Fruit fly (Drosophila melanogaster) whole organism, embryonic: Measurements from ENCODE around the gene osp.

Source experiments
- Adf1 ChIP-seq: fragments of 200-800 bp; sonication (Bioruptor generic); IDR thresholded peaks from 2 replicates; pipeline ENCODE4 v1.3.6; 2022; ENCODE audit warnings: missing biosample characterization, missing genetic modification characterization
- CG10543 ChIP-seq: fragments of 200-800 bp; sonication (Bioruptor generic); optimal IDR thresholded peaks from 3 replicates; lab custom pipeline; 2017; ENCODE audit warnings: missing biosample characterization, mild to moderate bottlenecking, missing genetic modification characterization, moderate library complexity
- CG11456 ChIP-seq: fragments of 200-800 bp; sonication (Bioruptor generic); IDR thresholded peaks from 3 replicates; pipeline ENCODE4 v1.3.6; 2022; ENCODE audit warnings: missing biosample characterization, missing genetic modification characterization
- CG11696 ChIP-seq: fragments of 200-800 bp; sonication (Bioruptor generic); IDR thresholded peaks from 2 replicates; pipeline ENCODE4 v1.3.6; 2022; ENCODE audit warnings: missing biosample characterization, missing genetic modification characterization
- CG12391 ChIP-seq: fragments of 200-800 bp; sonication (Bioruptor generic); optimal IDR thresholded peaks from 3 replicates; lab custom pipeline; 2018; ENCODE audit warnings: missing biosample characterization, mild to moderate bottlenecking, missing genetic modification characterization, moderate library complexity
- CG15479 ChIP-seq: fragments of 200-800 bp; sonication (Bioruptor generic); optimal IDR thresholded peaks from 3 replicates; lab custom pipeline; 2019; ENCODE audit warnings: missing biosample characterization, mild to moderate bottlenecking, missing genetic modification characterization, moderate library complexity
- CG16863 ChIP-seq: fragments of 200-800 bp; sonication (Bioruptor generic); optimal IDR thresholded peaks from 3 replicates; lab custom pipeline; 2016; ENCODE audit warnings: missing biosample characterization, missing genetic modification characterization
- CG17186 ChIP-seq: fragments of 200-800 bp; sonication (Bioruptor generic); optimal IDR thresholded peaks from 3 replicates; lab custom pipeline; 2017; ENCODE audit warnings: missing biosample characterization, missing genetic modification reagents, missing genetic modification characterization
- CG17385 ChIP-seq: fragments of 200-800 bp; sonication (Bioruptor generic); optimal IDR thresholded peaks from 3 replicates; lab custom pipeline; 2018; ENCODE audit warnings: missing biosample characterization, mild to moderate bottlenecking, missing genetic modification characterization
- CG1832 ChIP-seq: fragments of 200-800 bp; sonication (Bioruptor generic); optimal IDR thresholded peaks from 2 replicates; lab custom pipeline; 2017; ENCODE audit warnings: missing biosample characterization, mild to moderate bottlenecking, missing genetic modification characterization, inconsistent platforms
- CG18599 ChIP-seq: fragments of 200-800 bp; sonication (Bioruptor generic); optimal IDR thresholded peaks from 3 replicates; lab custom pipeline; 2017; ENCODE audit warnings: missing biosample characterization, missing genetic modification characterization, mild to moderate bottlenecking, moderate library complexity, missing genetic modification reagents
- CG30403 ChIP-seq: fragments of 200-800 bp; sonication (Bioruptor generic); optimal IDR thresholded peaks from 3 replicates; lab custom pipeline; 2016; ENCODE audit warnings: missing biosample characterization, missing genetic modification characterization
- CG3065 ChIP-seq: fragments of 200-800 bp; sonication (Bioruptor generic); optimal IDR thresholded peaks from 2 replicates; lab custom pipeline; 2016; ENCODE audit warnings: missing biosample characterization, missing genetic modification characterization
- CG34422 ChIP-seq: fragments of 200-800 bp; sonication (Bioruptor generic); IDR thresholded peaks from 3 replicates; pipeline ENCODE4 v1.3.6; 2022; ENCODE audit warnings: missing biosample characterization, missing genetic modification characterization
- CG43689 ChIP-seq: fragments of 200-800 bp; sonication (Bioruptor generic); IDR thresholded peaks from 2 replicates; pipeline ENCODE4 v1.3.6; 2022; ENCODE audit warnings: missing biosample characterization, missing genetic modification characterization
- CG6689 ChIP-seq: fragments of 200-800 bp; sonication (Bioruptor generic); IDR thresholded peaks from 2 replicates; pipeline ENCODE4 v1.3.6; 2022; ENCODE audit warnings: missing biosample characterization, missing genetic modification characterization
- CG7928 ChIP-seq: fragments of 200-800 bp; sonication (Bioruptor generic); optimal IDR thresholded peaks from 2 replicates; lab custom pipeline; 2017; ENCODE audit warnings: missing biosample characterization, mild to moderate bottlenecking, missing genetic modification characterization
- CG8089 ChIP-seq: fragments of 200-800 bp; sonication (Bioruptor generic); optimal IDR thresholded peaks from 3 replicates; lab custom pipeline; 2016; ENCODE audit warnings: missing biosample characterization, missing genetic modification characterization
- Eip74EF ChIP-seq, 2 experiments: fragments of 200-800 bp in 1 of 2; fragments of >200 bp in 1 of 2; sonication (Bioruptor generic) in 1 of 2; optimal IDR thresholded peaks; 2 replicates each; lab custom pipeline; 2017 to 2019; ENCODE audit warnings: missing biosample characterization in 2 of 2, missing genetic modification characterization in 2 of 2, mild to moderate bottlenecking in 1 of 2, moderate library complexity in 1 of 2
- Hmx ChIP-seq: fragments of 200-800 bp; sonication (Bioruptor generic); optimal IDR thresholded peaks from 2 replicates; lab custom pipeline; 2016; ENCODE audit warnings: missing biosample characterization, missing genetic modification characterization
- MBD-R2 ChIP-seq: fragments of 200-800 bp; sonication (Bioruptor generic); IDR thresholded peaks from 2 replicates; pipeline ENCODE4 v1.3.6; 2022; ENCODE audit warnings: missing biosample characterization, missing genetic modification characterization
- Mrtf ChIP-seq: fragments of 200-800 bp; sonication (Bioruptor generic); IDR thresholded peaks from 3 replicates; pipeline ENCODE4 v1.3.6; 2022; ENCODE audit warnings: missing biosample characterization, missing genetic modification characterization
- NFAT ChIP-seq: fragments of 200-800 bp; sonication (Bioruptor generic); IDR thresholded peaks from 2 replicates; pipeline ENCODE4 v1.3.6; 2022; ENCODE audit warnings: missing biosample characterization, missing genetic modification characterization
- NK7.1 ChIP-seq: fragments of 200-800 bp; sonication (Bioruptor generic); optimal IDR thresholded peaks from 3 replicates; lab custom pipeline; 2016; ENCODE audit warnings: missing biosample characterization, missing genetic modification characterization
- Nf-YB ChIP-seq: fragments of 200-800 bp; sonication (Bioruptor generic); optimal IDR thresholded peaks from 3 replicates; lab custom pipeline; 2019; ENCODE audit warnings: missing biosample characterization, mild to moderate bottlenecking, missing genetic modification characterization, moderate library complexity
- Optix ChIP-seq: fragments of 200-800 bp; sonication (Bioruptor generic); IDR thresholded peaks from 3 replicates; pipeline ENCODE4 v1.3.6; 2022; ENCODE audit warnings: missing biosample characterization, missing genetic modification characterization
- Ravus ChIP-seq: fragments of 200-800 bp; sonication (Bioruptor generic); IDR thresholded peaks from 2 replicates; pipeline ENCODE4 v1.3.6; 2022; ENCODE audit warnings: missing biosample characterization, missing genetic modification characterization
- Spps ChIP-seq: fragments of 200-800 bp; sonication (Bioruptor generic); optimal IDR thresholded peaks from 2 replicates; lab custom pipeline; 2018; ENCODE audit warnings: missing biosample characterization, mild to moderate bottlenecking, missing genetic modification characterization
- Sry-δ ChIP-seq: fragments of 200-800 bp; sonication (Bioruptor generic); optimal IDR thresholded peaks from 2 replicates; lab custom pipeline; 2016; ENCODE audit warnings: missing biosample characterization, missing genetic modification characterization
- Usf ChIP-seq: fragments of 200-800 bp; sonication (Bioruptor generic); optimal IDR thresholded peaks from 2 replicates; lab custom pipeline; 2017; ENCODE audit warnings: missing genotype, missing biosample characterization, missing genetic modification characterization
- Xrp1 ChIP-seq: fragments of 200-800 bp; sonication (Bioruptor generic); IDR thresholded peaks from 2 replicates; pipeline ENCODE4 v1.3.6; 2022; ENCODE audit warnings: missing biosample characterization, missing genetic modification characterization
- az2 ChIP-seq: fragments of 200-800 bp; sonication (Bioruptor generic); optimal IDR thresholded peaks from 3 replicates; lab custom pipeline; 2016; ENCODE audit warnings: missing biosample characterization, missing genetic modification characterization
- bsh ChIP-seq, 2 experiments: fragments of 200-800 bp; sonication (Bioruptor generic); optimal IDR thresholded peaks; 2 replicates each; lab custom pipeline; 2017 to 2018; ENCODE audit warnings: mild to moderate bottlenecking in 2 of 2, missing biosample characterization in 2 of 2, missing genetic modification characterization in 2 of 2, moderate library complexity in 1 of 2
- btn ChIP-seq: fragments of 200-800 bp; sonication (Bioruptor generic); optimal IDR thresholded peaks from 2 replicates; lab custom pipeline; 2016; ENCODE audit warnings: missing biosample characterization, missing genetic modification characterization
- chm ChIP-seq: fragments of 200-800 bp; sonication (Bioruptor generic); IDR thresholded peaks from 2 replicates; pipeline ENCODE4 v1.3.6; 2022; ENCODE audit warnings: missing biosample characterization, missing genetic modification characterization
- chn ChIP-seq: fragments of 200-800 bp; sonication (Bioruptor generic); optimal IDR thresholded peaks from 2 replicates; lab custom pipeline; 2016; ENCODE audit warnings: missing biosample characterization, missing genetic modification characterization
- ci ChIP-seq: fragments of 200-800 bp; sonication (Bioruptor generic); IDR thresholded peaks from 3 replicates; pipeline ENCODE4 v1.3.6; 2022; ENCODE audit warnings: missing biosample characterization, missing genetic modification characterization
- crp ChIP-seq, 2 experiments: fragments of 200-800 bp; sonication (Bioruptor generic); optimal IDR thresholded peaks; 2 replicates in 1 of 2; 3 replicates in 1 of 2; lab custom pipeline; 2017; ENCODE audit warnings: missing biosample characterization in 2 of 2, missing genetic modification characterization in 2 of 2, mild to moderate bottlenecking in 1 of 2, moderate library complexity in 1 of 2
- ems ChIP-seq: fragments of 200-800 bp; sonication (Bioruptor generic); optimal IDR thresholded peaks from 3 replicates; lab custom pipeline; 2016; ENCODE audit warnings: missing biosample characterization, missing genetic modification characterization
- gro ChIP-seq: fragments of 200-800 bp; sonication (Bioruptor generic); optimal IDR thresholded peaks from 2 replicates; lab custom pipeline; 2016; ENCODE audit warnings: missing biosample characterization, missing genetic modification characterization
- her ChIP-seq: fragments of 200-800 bp; sonication (Bioruptor generic); optimal IDR thresholded peaks from 2 replicates; lab custom pipeline; 2016; ENCODE audit warnings: missing biosample characterization, missing genetic modification characterization
- hth ChIP-seq: fragments of >200 bp; optimal IDR thresholded peaks from 2 replicates; lab custom pipeline; 2017; ENCODE audit warnings: inconsistent platforms
- ind ChIP-seq: fragments of 200-800 bp; sonication (Bioruptor generic); optimal IDR thresholded peaks from 3 replicates; lab custom pipeline; 2016; ENCODE audit warnings: missing biosample characterization, missing genetic modification characterization
- klu ChIP-seq: fragments of 200-800 bp; sonication (Bioruptor generic); IDR thresholded peaks from 2 replicates; pipeline ENCODE4 v1.3.6; 2022; ENCODE audit warnings: missing biosample characterization, missing genetic modification characterization
- oc ChIP-seq: fragments of 200-800 bp; sonication (Bioruptor generic); optimal IDR thresholded peaks from 2 replicates; lab custom pipeline; 2018; ENCODE audit warnings: missing biosample characterization, mild to moderate bottlenecking, missing genetic modification characterization, moderate library complexity
- pum ChIP-seq: fragments of 200-800 bp; sonication (Bioruptor generic); optimal IDR thresholded peaks from 2 replicates; lab custom pipeline; 2016; ENCODE audit warnings: missing biosample characterization, missing genetic modification characterization
- rib ChIP-seq: fragments of 200-800 bp; sonication (Bioruptor generic); IDR thresholded peaks from 2 replicates; pipeline ENCODE4 v1.3.6; 2022; ENCODE audit warnings: missing biosample characterization, missing genetic modification characterization
- sisA ChIP-seq: fragments of 200-800 bp; sonication (Bioruptor generic); IDR thresholded peaks from 2 replicates; pipeline ENCODE4 v1.3.6; 2022; ENCODE audit warnings: missing biosample characterization, missing genetic modification characterization
- slou ChIP-seq: fragments of 200-800 bp; sonication (Bioruptor generic); optimal IDR thresholded peaks from 3 replicates; lab custom pipeline; 2016; ENCODE audit warnings: missing biosample characterization, missing genetic modification characterization
- unpg ChIP-seq: fragments of 200-800 bp; sonication (Bioruptor generic); optimal IDR thresholded peaks from 3 replicates; lab custom pipeline; 2018; ENCODE audit warnings: missing biosample characterization, mild to moderate bottlenecking, missing genetic modification characterization, moderate library complexity
- wor ChIP-seq: fragments of 200-800 bp; sonication (Bioruptor generic); IDR thresholded peaks from 2 replicates; pipeline ENCODE4 v1.3.6; 2022; ENCODE audit warnings: missing biosample characterization, missing genetic modification characterization
- zf30C ChIP-seq: fragments of 200-800 bp; sonication (Bioruptor generic); optimal IDR thresholded peaks from 3 replicates; lab custom pipeline; 2018; ENCODE audit warnings: missing biosample characterization, mild to moderate bottlenecking, missing genetic modification characterization

osp gene

dm6 chr2L:14599058-14599789 lies 89.9 kb downstream of the osp start (continued):
- no peak for TF ChIP-seq MBD-R2 (GFP tag; lab: Robert Waterston, UW)
- TF ChIP-seq chn (GFP tag; lab: Kevin White, UChicago), result no peak
- no peak for TF ChIP-seq CG11456 (GFP tag; lab: Robert Waterston, UW)
- TF ChIP-seq CG30403, result no peak
- no peak for TF ChIP-seq gro (GFP tag; lab: Kevin White, UChicago)
- no peak for TF ChIP-seq btn (GFP tag; lab: Kevin White, UChicago)
- TF ChIP-seq NFAT (GFP tag; lab: Robert Waterston, UW), result no peak
- TF ChIP-seq Eip74EF (GFP tag; optimal IDR thresholded peaks at IDR 0.05; lab: Kevin White, UChicago), result no peak
- no peak for TF ChIP-seq Nf-YB (GFP tag; lab: Kevin White, UChicago)
- TF ChIP-seq oc (tag; lab: Kevin White, UChicago), result no peak
- no peak for TF ChIP-seq Sry-δ
- no peak for TF ChIP-seq Spps
- no peak for TF ChIP-seq CG8089 (GFP tag; lab: Kevin White, UChicago)
- no peak for TF ChIP-seq her (GFP tag; lab: Kevin White, UChicago)
- TF ChIP-seq Ravus (GFP tag; lab: Robert Waterston, UW), result no peak
- TF ChIP-seq CG15479 (GFP tag; lab: Kevin White, UChicago), result no peak
- TF ChIP-seq CG17186 (GFP tag; lab: Kevin White, UChicago), result no peak
- no peak for TF ChIP-seq CG16863 (GFP tag; lab: Kevin White, UChicago)
- no peak for TF ChIP-seq slou
- no peak for TF ChIP-seq Usf
- no peak for TF ChIP-seq bsh (GFP tag; optimal IDR thresholded peaks at IDR 0.05; lab: Kevin White, UChicago)
- TF ChIP-seq wor (GFP tag; lab: Robert Waterston, UW), result no peak
- TF ChIP-seq NK7.1 (GFP tag; lab: Kevin White, UChicago), result no peak
- no peak for TF ChIP-seq zf30C (GFP tag; lab: Kevin White, UChicago)
- TF ChIP-seq Hmx (GFP tag; lab: Kevin White, UChicago), result no peak
- no peak for TF ChIP-seq Optix (GFP tag; lab: Robert Waterston, UW)
- no peak for TF ChIP-seq pum (GFP tag; lab: Kevin White, UChicago)
- TF ChIP-seq ems (GFP tag; lab: Kevin White, UChicago), result no peak
- no peak for TF ChIP-seq unpg (GFP tag; lab: Kevin White, UChicago)
- TF ChIP-seq Xrp1 (GFP tag; lab: Robert Waterston, UW), result no peak
- no peak for TF ChIP-seq CG43689
- TF ChIP-seq CG1832 (GFP tag; lab: Kevin White, UChicago), result no peak
- TF ChIP-seq Adf1, result no peak
- TF ChIP-seq CG17385 (GFP tag; lab: Kevin White, UChicago), result no peak
- no peak for TF ChIP-seq klu (GFP tag; lab: Robert Waterston, UW)
- TF ChIP-seq CG7928 (GFP tag; lab: Kevin White, UChicago), result no peak
- TF ChIP-seq CG11696, result no peak
- no peak for TF ChIP-seq hth (lab: Kevin White, UChicago)
- TF ChIP-seq az2, result no peak
- TF ChIP-seq chm, result peak; percentile 59; the same call in 1 of the 2 replicates
- TF ChIP-seq rib, result no peak
- TF ChIP-seq CG3065 (GFP tag; lab: Kevin White, UChicago), result no peak
- no peak for TF ChIP-seq CG6689 (GFP tag; lab: Robert Waterston, UW)
- no peak for TF ChIP-seq crp (GFP tag; optimal IDR thresholded peaks at IDR 0.05; lab: Kevin White, UChicago)
- TF ChIP-seq CG34422 (GFP tag; lab: Robert Waterston, UW), result no peak
- TF ChIP-seq CG10543 (GFP tag; lab: Kevin White, UChicago), result no peak
- TF ChIP-seq CG18599 (GFP tag; lab: Kevin White, UChicago), result no peak
- TF ChIP-seq ind, result no peak
- peak; percentile 56; the same call in 1 of the 3 replicates for TF ChIP-seq ci (GFP tag; lab: Robert Waterston, UW)
- no peak for TF ChIP-seq CG12391 (tag; lab: Kevin White, UChicago)
- TF ChIP-seq sisA (GFP tag; lab: Robert Waterston, UW), result no peak
- no peak for TF ChIP-seq Mrtf (GFP tag; lab: Robert Waterston, UW)
